Worm (Caenorhabditis elegans): ENCODE data around the gene K11G12.6.

K11G12.6 gene

DNA sequence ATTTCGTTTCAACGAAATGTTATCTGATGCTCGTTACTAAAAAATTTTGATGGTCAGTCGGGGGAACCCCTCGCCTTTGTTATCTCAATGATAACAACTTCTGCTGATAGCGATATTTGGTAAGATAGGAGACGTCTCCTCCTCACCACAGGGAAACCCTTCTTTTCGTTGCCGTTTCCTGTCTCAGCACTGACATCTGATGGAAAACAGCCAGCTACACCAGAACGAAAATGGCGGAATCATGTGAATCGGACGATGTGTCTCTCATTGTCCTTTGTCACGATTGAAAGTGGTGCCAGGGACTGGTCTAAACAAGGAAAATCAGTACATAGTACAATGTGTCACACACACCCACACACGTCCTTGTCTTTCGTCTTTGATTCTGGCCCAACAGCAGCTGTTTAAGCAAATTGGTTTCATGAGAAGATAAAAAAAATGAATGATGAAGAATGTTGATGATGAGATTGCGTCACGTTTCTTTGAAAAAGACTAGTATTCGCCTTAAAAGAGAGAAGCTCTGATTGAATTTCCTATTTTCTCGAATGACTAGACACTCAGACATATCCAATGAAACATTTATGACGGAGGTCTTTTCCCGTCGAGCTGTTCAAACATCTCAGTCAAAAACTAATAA is 7.0 kb upstream of the K11G12.6 start:
- TF ChIP-seq nhr-23 (tag; optimal IDR thresholded peaks at IDR 0.05): no peak
- no peak for TF ChIP-seq snpc-4 (tag; optimal IDR thresholded peaks at IDR 0.05)
- no peak for TF ChIP-seq ceh-16 (tag; optimal IDR thresholded peaks at IDR 0.05)
- no peak for TF ChIP-seq elt-1 (tag; optimal IDR thresholded peaks at IDR 0.05)
- TF ChIP-seq ztf-4 (tag; optimal IDR thresholded peaks at IDR 0.05): peak; percentile 19
- TF ChIP-seq ztf-11 (tag; optimal IDR thresholded peaks at IDR 0.05): no peak
- TF ChIP-seq peb-1 (tag; optimal IDR thresholded peaks at IDR 0.05): no peak
- TF ChIP-seq gmeb-1 (tag; optimal IDR thresholded peaks at IDR 0.05): peak; percentile 66
- TF ChIP-seq lin-11 (tag; optimal IDR thresholded peaks at IDR 0.05): no peak
- peak; percentile 88 for TF ChIP-seq nhr-129 (tag; optimal IDR thresholded peaks at IDR 0.05)
- peak; percentile 21 for TF ChIP-seq dmd-4 (tag; optimal IDR thresholded peaks at IDR 0.05)
- TF ChIP-seq alr-1 (tag; optimal IDR thresholded peaks at IDR 0.05): no peak
- no peak for TF ChIP-seq mbf-1 (tag; optimal IDR thresholded peaks at IDR 0.05)
- TF ChIP-seq unc-39 (tag; optimal IDR thresholded peaks at IDR 0.05): no peak
- no peak for TF ChIP-seq unc-55 (GFP tag; optimal IDR thresholded peaks at IDR 0.05)
- TF ChIP-seq nhr-21 (tag; optimal IDR thresholded peaks at IDR 0.05): peak; percentile 96
- TF ChIP-seq sma-9 (GFP tag; optimal IDR thresholded peaks at IDR 0.05): peak; percentile 93
- TF ChIP-seq sma-9 (tag; optimal IDR thresholded peaks at IDR 0.05): no peak
- peak; percentile 32 for TF ChIP-seq sem-4 (tag; optimal IDR thresholded peaks at IDR 0.05)
- no peak for TF ChIP-seq ZK546.5 (tag; optimal IDR thresholded peaks at IDR 0.05)
- TF ChIP-seq mdl-1 (tag; optimal IDR thresholded peaks at IDR 0.05): peak; percentile 80 to 84
- TF ChIP-seq lin-39 (tag; optimal IDR thresholded peaks at IDR 0.05): no peak
- TF ChIP-seq nhr-25 (tag; optimal IDR thresholded peaks at IDR 0.05): peak; percentile 97
- TF ChIP-seq nhr-6 (tag; optimal IDR thresholded peaks at IDR 0.05): peak; percentile 76
- no peak for TF ChIP-seq zag-1 (tag; optimal IDR thresholded peaks at IDR 0.05)
- TF ChIP-seq egl-27 (tag; optimal IDR thresholded peaks at IDR 0.05): peak; percentile 84
- TF ChIP-seq fos-1 (tag; optimal IDR thresholded peaks at IDR 0.05): peak; percentile 61
- TF ChIP-seq nhr-237 (tag; optimal IDR thresholded peaks at IDR 0.05): no peak
- TF ChIP-seq Y55F3AM.14 (GFP tag; optimal IDR thresholded peaks at IDR 0.05): peak; percentile 66
- peak; percentile 66 for TF ChIP-seq crh-2 (tag; optimal IDR thresholded peaks at IDR 0.05)
- peak in 1 of 2 experiments; percentile 63 for TF ChIP-seq lsy-2 (tag; optimal IDR thresholded peaks at IDR 0.05)
- no peak for TF ChIP-seq R02D3.7 (tag; optimal IDR thresholded peaks at IDR 0.05)
- TF ChIP-seq ama-1 (optimal IDR thresholded peaks at IDR 0.05): peak; percentile 17
- no peak for TF ChIP-seq aly-2 (tag; optimal IDR thresholded peaks at IDR 0.05)
- peak; percentile 14 for TF ChIP-seq elt-3 (tag; optimal IDR thresholded peaks at IDR 0.05)
- peak; percentile 84 for TF ChIP-seq blmp-1 (tag; optimal IDR thresholded peaks at IDR 0.05; ENCODE audit: insufficient read depth)
- TF ChIP-seq nhr-12 (tag; optimal IDR thresholded peaks at IDR 0.05): no peak
- peak; percentile 42 for TF ChIP-seq C34F6.9 (tag; optimal IDR thresholded peaks at IDR 0.05)
- no peak for TF ChIP-seq unc-62 (GFP tag; optimal IDR thresholded peaks at IDR 0.05)
- TF ChIP-seq skn-1 (tag; optimal IDR thresholded peaks at IDR 0.05): no peak
- no peak for TF ChIP-seq ztf-1 (GFP tag; conservative IDR thresholded peaks at IDR 0.05)
- no peak for TF ChIP-seq nhr-77 (tag; optimal IDR thresholded peaks at IDR 0.05)
- TF ChIP-seq F13H6.1 (tag; optimal IDR thresholded peaks at IDR 0.05): peak; percentile 68
- peak; percentile 91 for TF ChIP-seq sma-3 (GFP tag; optimal IDR thresholded peaks at IDR 0.05)
- no peak for TF ChIP-seq lin-13 (GFP tag; optimal IDR thresholded peaks at IDR 0.05)

- TF ChIP-seq lin-11 (tag; optimal IDR thresholded peaks at IDR 0.05) (no peak), F13H6.1 (tag; optimal IDR thresholded peaks at IDR 0.05) (peak; percentile 63), ceh-82 (tag; optimal IDR thresholded peaks at IDR 0.05) (no peak), nhr-23 (tag; optimal IDR thresholded peaks at IDR 0.05) (no peak), sma-9 (GFP tag; optimal IDR thresholded peaks at IDR 0.05) (peak; percentile 85), sma-9 (tag; optimal IDR thresholded peaks at IDR 0.05) (no peak), nhr-10 (tag; optimal IDR thresholded peaks at IDR 0.05) (no peak), sma-3 (GFP tag; optimal IDR thresholded peaks at IDR 0.05) (peak; percentile 65), mdl-1 (tag; optimal IDR thresholded peaks at IDR 0.05) (peak in 1 of 2 experiments; percentile 27), ztf-11 (tag; optimal IDR thresholded peaks at IDR 0.05) (no peak), aly-2 (tag; optimal IDR thresholded peaks at IDR 0.05) (no peak), nhr-11 (tag; optimal IDR thresholded peaks at IDR 0.05) (no peak), crh-2 (tag; optimal IDR thresholded peaks at IDR 0.05) (peak; percentile 45), nhr-21 (tag; optimal IDR thresholded peaks at IDR 0.05) (peak; percentile 81), nhr-25 (tag; optimal IDR thresholded peaks at IDR 0.05) (peak; percentile 70), C34F6.9 (tag; optimal IDR thresholded peaks at IDR 0.05) (peak; percentile 57), lin-13 (GFP tag; optimal IDR thresholded peaks at IDR 0.05) (no peak), lsy-2 (tag; optimal IDR thresholded peaks at IDR 0.05) (peak in 1 of 2 experiments; percentile 58), nhr-77 (tag; optimal IDR thresholded peaks at IDR 0.05) (no peak), blmp-1 (tag; optimal IDR thresholded peaks at IDR 0.05; ENCODE audit: insufficient read depth) (no peak), nhr-129 (tag; optimal IDR thresholded peaks at IDR 0.05) (peak; percentile 83), gmeb-1 (tag; optimal IDR thresholded peaks at IDR 0.05) (no peak), peb-1 (tag; optimal IDR thresholded peaks at IDR 0.05) (no peak)
Measured at ce11 chrX:6735494-6735893, 6.0 kb upstream of the K11G12.6 start.
